Worm (Caenorhabditis elegans) whole organism, early embryonic: ENCODE measurements around the gene ani-3.

Experiments used
- B0310.2 ChIP-seq: sonication (generic microtip); optimal IDR thresholded peaks from 2 replicates; lab custom pipeline; 2016; ENCODE audit warnings: mild to moderate bottlenecking, missing genetic modification characterization, missing compliant biosample characterization
- F13C5.2 ChIP-seq: sonication (generic microtip); optimal IDR thresholded peaks from 2 replicates; lab custom pipeline; 2017; ENCODE audit warnings: mild to moderate bottlenecking, missing genetic modification characterization, inconsistent platforms, missing compliant biosample characterization
- ama-1 ChIP-seq: fragments of 150-350 bp; optimal IDR thresholded peaks from 2 replicates; lab custom pipeline; 2014
- ceh-13 ChIP-seq: fragments of 200-800 bp; sonication (Bioruptor generic); optimal IDR thresholded peaks from 2 replicates; lab custom pipeline; 2018; ENCODE audit warnings: mild to moderate bottlenecking, missing genetic modification characterization, missing compliant biosample characterization
- ceh-36 ChIP-seq: sonication (generic microtip); optimal IDR thresholded peaks from 2 replicates; lab custom pipeline; 2016; ENCODE audit warnings: missing genetic modification characterization, inconsistent platforms, missing compliant biosample characterization
- ets-7 ChIP-seq: sonication (generic microtip); optimal IDR thresholded peaks from 2 replicates; lab custom pipeline; 2016; ENCODE audit warnings: missing genotype, missing genetic modification characterization, missing compliant biosample characterization
- flt-1 ChIP-seq: fragments of 200-800 bp; sonication (Bioruptor generic); IDR thresholded peaks from 2 replicates; pipeline ENCODE4 v1.3.6; 2022; ENCODE audit warnings: missing genetic modification characterization, missing compliant biosample characterization
- hmbx-1 ChIP-seq: sonication (generic microtip); optimal IDR thresholded peaks from 2 replicates; lab custom pipeline; 2016; ENCODE audit warnings: mild to moderate bottlenecking, missing genetic modification characterization, missing compliant biosample characterization
- hmg-4 ChIP-seq: fragments of 200-800 bp; sonication (Bioruptor generic); optimal IDR thresholded peaks from 2 replicates; lab custom pipeline; 2018; ENCODE audit warnings: mild to moderate bottlenecking, missing genetic modification characterization, missing compliant biosample characterization
- pes-1 ChIP-seq: fragments of 200-800 bp; sonication (Bioruptor generic); IDR thresholded peaks from 2 replicates; pipeline ENCODE4 v1.3.6; 2022; ENCODE audit warnings: missing genetic modification reagents, missing genetic modification characterization, missing compliant biosample characterization
- scrt-1 ChIP-seq: fragments of 200-800 bp; sonication (Bioruptor generic); IDR thresholded peaks from 2 replicates; pipeline ENCODE4 v1.3.6; 2022; ENCODE audit warnings: missing genetic modification characterization, missing compliant biosample characterization
- sea-1 ChIP-seq: fragments of 200-800 bp; sonication (Bioruptor generic); conservative IDR thresholded peaks from 2 replicates; pipeline ENCODE4 v1.3.6; 2022; ENCODE audit warnings: missing genetic modification characterization, missing compliant biosample characterization
- tbx-11 ChIP-seq: fragments of 200-800 bp; sonication (Bioruptor generic); IDR thresholded peaks from 2 replicates; pipeline ENCODE4 v1.3.6; 2022; ENCODE audit warnings: missing genetic modification characterization, missing compliant biosample characterization

ce11 chrV:19664574-19664973 lies 33.0 kb upstream of the ani-3 start:
- TF ChIP-seq ama-1 (lab: Kevin White, UChicago) (no peak), pes-1 (GFP tag; lab: Robert Waterston, UW) (no peak), scrt-1 (GFP tag; lab: Robert Waterston, UW) (no peak), flt-1 (GFP tag; lab: Robert Waterston, UW) (no peak), ceh-13 (GFP tag; lab: Kevin White, UChicago) (no peak), hmg-4 (GFP tag; lab: Kevin White, UChicago) (no peak), F13C5.2 (tag; lab: Kevin White, UChicago) (no peak), hmbx-1 (tag; lab: Kevin White, UChicago) (no peak), tbx-11 (GFP tag; lab: Robert Waterston, UW) (no peak), B0310.2 (tag; lab: Kevin White, UChicago) (no peak), ceh-36 (tag; lab: Kevin White, UChicago) (peak; percentile 71), sea-1 (GFP tag; lab: Robert Waterston, UW) (no peak), ets-7 (tag; lab: Kevin White, UChicago) (no peak)
